Worm (Caenorhabditis elegans) whole organism, L3 larva: ENCODE data around the gene E02C12.12.
"Not testable (repeated sequence)": the region's sequence is repeated elsewhere in the genome, so short reads cannot be mapped to it uniquely, and the experiment has no call there.

Experiments used
- R02D3.7 ChIP-seq: fragments of 150-350 bp; optimal IDR thresholded peaks from 2 replicates; lab custom pipeline; 2014; ENCODE audit warnings: missing biosample characterization, missing genetic modification characterization
- aly-2 ChIP-seq: fragments of 150-350 bp; optimal IDR thresholded peaks from 2 replicates; lab custom pipeline; 2014; ENCODE audit warnings: missing biosample characterization, missing genetic modification characterization
- ceh-28 ChIP-seq: fragments of 150-350 bp; optimal IDR thresholded peaks from 2 replicates; lab custom pipeline; 2014; ENCODE audit warnings: missing biosample characterization, missing genetic modification reagents, missing genetic modification characterization
- ceh-9 ChIP-seq: sonication (generic microtip); optimal IDR thresholded peaks from 2 replicates; lab custom pipeline; 2018; ENCODE audit warnings: missing biosample characterization, missing genetic modification characterization
- daf-12 ChIP-seq: fragments of 150-350 bp; optimal IDR thresholded peaks from 2 replicates; lab custom pipeline; 2014; ENCODE audit warnings: missing biosample characterization, missing genetic modification reagents, missing genetic modification characterization
- egl-5 ChIP-seq: fragments of 150-350 bp; optimal IDR thresholded peaks from 2 replicates; lab custom pipeline; 2017; ENCODE audit warnings: missing biosample characterization, missing genetic modification reagents, missing genetic modification characterization, inconsistent platforms
- elt-1 ChIP-seq: fragments of 150-350 bp; optimal IDR thresholded peaks from 2 replicates; lab custom pipeline; 2014; ENCODE audit warnings: missing biosample characterization, missing genetic modification characterization
- elt-2 ChIP-seq: sonication (generic microtip); optimal IDR thresholded peaks from 2 replicates; lab custom pipeline; 2016; ENCODE audit warnings: missing genetic modification reagents, mild to moderate bottlenecking, missing genetic modification characterization, missing compliant biosample characterization
- elt-3 ChIP-seq, 3 experiments: fragments of 150-350 bp in 1 of 3; sonication (generic microtip) in 2 of 3; optimal IDR thresholded peaks; 2 replicates in 2 of 3; 4 replicates in 1 of 3; lab custom pipeline; 2014 to 2017; ENCODE audit warnings: missing biosample characterization in 3 of 3, missing genetic modification characterization in 3 of 3
- eor-1 ChIP-seq, 2 experiments: fragments of 150-350 bp; optimal IDR thresholded peaks; 2 replicates each; lab custom pipeline; 2014 to 2018; ENCODE audit warnings: missing biosample characterization in 2 of 2, missing genetic modification characterization in 2 of 2
- fkh-10 ChIP-seq: sonication (generic microtip); optimal IDR thresholded peaks from 2 replicates; lab custom pipeline; 2017; ENCODE audit warnings: missing biosample characterization, missing genetic modification reagents, missing genetic modification characterization
- fkh-2 ChIP-seq: fragments of 150-350 bp; optimal IDR thresholded peaks from 2 replicates; lab custom pipeline; 2014; ENCODE audit warnings: missing biosample characterization, missing genetic modification reagents, missing genetic modification characterization
- lin-39 ChIP-seq: fragments of 150-350 bp; optimal IDR thresholded peaks from 2 replicates; lab custom pipeline; 2018; ENCODE audit warnings: missing biosample characterization, missing genetic modification reagents, missing genetic modification characterization
- lsy-12 ChIP-seq: sonication (generic microtip); optimal IDR thresholded peaks from 2 replicates; lab custom pipeline; 2016; ENCODE audit warnings: mild to moderate bottlenecking, missing genetic modification characterization, missing compliant biosample characterization
- mdl-1 ChIP-seq: fragments of 150-350 bp; optimal IDR thresholded peaks from 2 replicates; lab custom pipeline; 2014; ENCODE audit warnings: missing biosample characterization, missing genetic modification characterization
- mml-1 ChIP-seq: fragments of 150-350 bp; sonication (generic microtip); optimal IDR thresholded peaks from 3 replicates; lab custom pipeline; 2014; ENCODE audit warnings: missing biosample characterization, missing genetic modification characterization
- nfya-1 ChIP-seq: sonication (generic microtip); optimal IDR thresholded peaks from 2 replicates; lab custom pipeline; 2017; ENCODE audit warnings: missing genetic modification characterization, mild to moderate bottlenecking, missing compliant biosample characterization, antibody characterized with exemption, moderate library complexity; ENCODE audit not compliant: insufficient read depth
- nhr-11 ChIP-seq: fragments of 150-350 bp; optimal IDR thresholded peaks from 2 replicates; lab custom pipeline; 2014; ENCODE audit warnings: missing biosample characterization, missing genetic modification characterization
- nhr-12 ChIP-seq: fragments of 150-350 bp; optimal IDR thresholded peaks from 2 replicates; lab custom pipeline; 2014; ENCODE audit warnings: missing biosample characterization, missing genetic modification characterization
- nhr-23 ChIP-seq: fragments of 150-350 bp; optimal IDR thresholded peaks from 2 replicates; lab custom pipeline; 2014; ENCODE audit warnings: missing biosample characterization, missing genetic modification reagents, missing genetic modification characterization
- nhr-25 ChIP-seq: sonication (generic microtip); optimal IDR thresholded peaks from 2 replicates; lab custom pipeline; 2017; ENCODE audit warnings: missing biosample characterization, missing genetic modification characterization
- nhr-28 ChIP-seq: fragments of 150-350 bp; optimal IDR thresholded peaks from 2 replicates; lab custom pipeline; 2014; ENCODE audit warnings: missing biosample characterization, missing genetic modification characterization
- nhr-43 ChIP-seq: sonication (generic microtip); optimal IDR thresholded peaks from 2 replicates; lab custom pipeline; 2016; ENCODE audit warnings: mild to moderate bottlenecking, missing genetic modification characterization, missing compliant biosample characterization; ENCODE audit not compliant: poor library complexity, severe bottlenecking
- nhr-76 ChIP-seq: fragments of 150-350 bp; sonication (generic microtip); optimal IDR thresholded peaks from 5 replicates; lab custom pipeline; 2014; ENCODE audit warnings: missing biosample characterization, missing genetic modification characterization
- pha-4 ChIP-seq: fragments of 150-350 bp; optimal IDR thresholded peaks from 2 replicates; lab custom pipeline; 2014; ENCODE audit warnings: missing biosample characterization, missing genetic modification reagents, missing genetic modification characterization
- sea-2 ChIP-seq: fragments of 150-350 bp; sonication (generic microtip); optimal IDR thresholded peaks from 4 replicates; lab custom pipeline; 2014; ENCODE audit warnings: missing biosample characterization, missing genetic modification reagents, missing genetic modification characterization
- skn-1 ChIP-seq: fragments of 150-350 bp; optimal IDR thresholded peaks from 2 replicates; lab custom pipeline; 2014; ENCODE audit warnings: missing biosample characterization, missing genetic modification characterization
- snpc-4 ChIP-seq: fragments of 150-350 bp; optimal IDR thresholded peaks from 2 replicates; lab custom pipeline; 2014; ENCODE audit warnings: missing biosample characterization, missing genetic modification characterization
- tbx-2 ChIP-seq: sonication (generic microtip); optimal IDR thresholded peaks from 2 replicates; lab custom pipeline; 2016; ENCODE audit warnings: mild to moderate bottlenecking, missing genetic modification characterization, missing compliant biosample characterization
- unc-39 ChIP-seq: sonication (generic microtip); optimal IDR thresholded peaks from 4 replicates; lab custom pipeline; 2017; ENCODE audit warnings: missing biosample characterization, missing genetic modification characterization
- zag-1 ChIP-seq: fragments of 150-350 bp; optimal IDR thresholded peaks from 2 replicates; lab custom pipeline; 2014; ENCODE audit warnings: missing biosample characterization, missing genetic modification characterization
- ztf-11 ChIP-seq: fragments of 150-350 bp; optimal IDR thresholded peaks from 2 replicates; lab custom pipeline; 2014; ENCODE audit warnings: missing biosample characterization, missing genetic modification characterization
- ztf-4 ChIP-seq: fragments of 150-350 bp; optimal IDR thresholded peaks from 2 replicates; lab custom pipeline; 2014; ENCODE audit warnings: missing biosample characterization, missing genetic modification characterization

The E02C12.12 gene

DNA sequence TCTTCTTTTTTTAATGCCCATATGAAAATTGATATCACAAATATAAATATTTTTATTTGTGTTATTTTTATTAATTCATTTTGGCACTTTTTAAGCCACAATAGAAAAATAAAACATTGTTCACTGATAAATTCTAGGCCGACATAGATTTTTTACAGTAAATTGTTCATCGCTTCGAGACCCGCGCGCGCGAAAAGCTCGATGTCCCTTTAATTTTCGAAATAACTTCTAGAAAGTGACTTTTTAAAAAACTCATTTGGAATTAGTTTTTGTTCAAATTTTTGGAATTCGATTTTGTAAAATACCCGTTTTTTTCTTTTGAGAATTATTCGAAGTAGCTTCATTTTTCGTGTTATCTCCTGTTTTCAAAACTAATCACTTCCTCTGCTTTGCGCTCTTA is 2.2 kb upstream of the E02C12.12 start:
- TF ChIP-seq egl-5 (tag; lab: Kevin White, UChicago) = no peak
- no peak for TF ChIP-seq lsy-12
- no peak for TF ChIP-seq ztf-11
- no peak for TF ChIP-seq nhr-23
- no peak for TF ChIP-seq eor-1 (tag; optimal IDR thresholded peaks at IDR 0.05; lab: Kevin White, UChicago)
- TF ChIP-seq ceh-9 (tag; lab: Kevin White, UChicago) = no peak
- TF ChIP-seq lin-39 (tag; lab: Kevin White, UChicago) = no peak
- no peak for TF ChIP-seq aly-2 (tag; lab: Kevin White, UChicago)
- no peak for TF ChIP-seq ceh-28 (tag; lab: Kevin White, UChicago)
- TF ChIP-seq snpc-4 (tag; lab: Kevin White, UChicago) = no peak
- TF ChIP-seq tbx-2 (tag; lab: Kevin White, UChicago) = no peak
- TF ChIP-seq pha-4 (tag; lab: Kevin White, UChicago) = no peak
- no peak for TF ChIP-seq elt-1
- TF ChIP-seq fkh-2 = no peak
- no peak for TF ChIP-seq R02D3.7 (tag; lab: Kevin White, UChicago)
- no peak for TF ChIP-seq unc-39 (tag; lab: Kevin White, UChicago)
- no peak for TF ChIP-seq nhr-12
- no peak for TF ChIP-seq fkh-10 (GFP tag; lab: Kevin White, UChicago)

- TF ChIP-seq nhr-25 (tag; lab: Kevin White, UChicago) (no peak), pha-4 (tag; lab: Kevin White, UChicago) (peak; percentile 55), elt-2 (tag; lab: Kevin White, UChicago) (peak; percentile 43)
- TF ChIP-seq, all 47 proteins: peak for 2
These were observed 620 bp upstream of the E02C12.12 start for ce11 chrV:9382538-9383328.

ce11 chrV:9379808-9380207 is 2.3 kb downstream of the E02C12.12 start, which contains the start of gene E02C12.11:
Gene E02C12.11, minus strand, starts transcription at chrV:9379908.
- TF ChIP-seq ztf-4 (tag; lab: Kevin White, UChicago); zag-1 (tag; lab: Kevin White, UChicago); nhr-76: not testable (repeated sequence)
- TF ChIP-seq, all 47 proteins: peak for 0; not testable (repeated sequence) for 47

- TF ChIP-seq nhr-76 (no peak), aly-2 (tag; lab: Kevin White, UChicago) (no peak), tbx-2 (tag; lab: Kevin White, UChicago) (no peak), nhr-43 (no peak), lin-39 (tag; lab: Kevin White, UChicago) (no peak), nhr-12 (no peak), mdl-1 (tag; lab: Kevin White, UChicago) (no peak), skn-1 (tag; lab: Kevin White, UChicago) (no peak), elt-1 (no peak), mml-1 (no peak), pha-4 (tag; lab: Kevin White, UChicago) (no peak), ceh-28 (tag; lab: Kevin White, UChicago) (no peak), nhr-25 (tag; lab: Kevin White, UChicago) (no peak), elt-3 (tag; optimal IDR thresholded peaks at IDR 0.05; lab: Kevin White, UChicago) (no peak), nhr-28 (tag; lab: Kevin White, UChicago) (no peak), lsy-12 (no peak), daf-12 (tag; lab: Kevin White, UChicago) (no peak), R02D3.7 (tag; lab: Kevin White, UChicago) (no peak), unc-39 (tag; lab: Kevin White, UChicago) (no peak)
- TF ChIP-seq, all 47 proteins: peak for 0
These were observed 3.8 kb downstream of the E02C12.12 start, which contains the start of gene E02C12.10 for ce11 chrV:9378335-9378734. Gene E02C12.10, minus strand, starts transcription at chrV:9378409.

DNA sequence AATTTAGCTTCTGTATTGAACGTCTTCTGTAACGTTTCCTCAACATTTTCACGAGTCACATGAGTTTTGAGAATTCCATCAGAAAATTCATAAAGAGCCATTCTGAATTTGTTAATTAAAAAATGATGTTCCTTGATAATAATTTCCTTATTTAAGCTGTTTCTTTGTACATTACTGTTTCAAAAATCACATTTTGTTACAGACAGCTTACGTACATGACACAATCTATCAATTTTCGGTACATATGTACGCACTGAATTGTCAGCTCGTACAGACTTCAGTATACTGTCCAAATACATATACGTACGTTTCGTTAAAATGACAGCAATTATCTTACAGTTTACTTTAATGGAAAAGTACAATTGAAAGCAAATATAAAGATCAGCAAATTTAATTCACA is 5.7 kb downstream of the E02C12.12 start, which contains the start of gene E02C12.19:
TSS of gene E02C12.19 (minus strand) at position 101 of the 400 bp plus-strand sequence.
- TF ChIP-seq nhr-11 (tag; lab: Kevin White, UChicago) (no peak), sea-2 (GFP tag; lab: Kevin White, UChicago) (no peak), nhr-25 (tag; lab: Kevin White, UChicago) (no peak), ztf-4 (tag; lab: Kevin White, UChicago) (no peak), snpc-4 (tag; lab: Kevin White, UChicago) (no peak), nfya-1 (tag; lab: Kevin White, UChicago) (no peak), nhr-12 (no peak), fkh-2 (no peak)
